Fruit fly (Drosophila melanogaster) whole organism, wandering third instar larva: ENCODE data around the gene Pax.
A peak's percentile ranks its signal among the peaks of the same experiment; 100 is the strongest.

Experiments
- Abd-B ChIP-seq: fragments of >200 bp; optimal IDR thresholded peaks from 2 replicates; lab custom pipeline; 2017; ENCODE audit warnings: missing biosample characterization, missing genetic modification characterization
- CG32264 ChIP-seq: fragments of 200-800 bp; sonication (Bioruptor generic); optimal IDR thresholded peaks from 2 replicates; lab custom pipeline; 2016; ENCODE audit warnings: missing biosample characterization, missing genetic modification characterization
- CG9705 ChIP-seq: fragments of 200-800 bp; sonication (Bioruptor generic); optimal IDR thresholded peaks from 2 replicates; lab custom pipeline; 2018; ENCODE audit warnings: missing biosample characterization, mild to moderate bottlenecking, missing genetic modification characterization
- CrebA ChIP-seq: fragments of 200-800 bp; sonication (Bioruptor generic); optimal IDR thresholded peaks from 2 replicates; lab custom pipeline; 2016; ENCODE audit warnings: missing biosample characterization, mild to moderate bottlenecking, missing genetic modification characterization, borderline replicate concordance
- Dfd ChIP-seq: fragments of >200 bp; optimal IDR thresholded peaks from 2 replicates; lab custom pipeline; 2017; ENCODE audit warnings: missing biosample characterization, missing genetic modification characterization
- Dif ChIP-seq: fragments of 200-275, 200-300 bp; sonication (Bioruptor generic); optimal IDR thresholded peaks from 2 replicates; lab custom pipeline; 2018; ENCODE audit warnings: missing biosample characterization, missing genetic modification characterization; ENCODE audit not compliant: partially characterized antibody
- GATAd ChIP-seq: sonication (Bioruptor generic); optimal IDR thresholded peaks from 2 replicates; lab custom pipeline; 2016; ENCODE audit warnings: missing biosample characterization, missing genetic modification characterization
- HLH106 ChIP-seq: fragments of 200-800 bp; optimal IDR thresholded peaks from 3 replicates; lab custom pipeline; 2019; ENCODE audit warnings: missing biosample characterization, mild to moderate bottlenecking, missing genetic modification characterization, moderate library complexity
- Hnf4 ChIP-seq: fragments of 200-800 bp; sonication (Bioruptor generic); optimal IDR thresholded peaks from 2 replicates; lab custom pipeline; 2016; ENCODE audit warnings: missing biosample characterization, mild to moderate bottlenecking, missing genetic modification characterization
- Hr78 ChIP-seq: fragments of >200 bp; optimal IDR thresholded peaks from 2 replicates; lab custom pipeline; 2017; ENCODE audit warnings: missing biosample characterization, missing genetic modification characterization
- Hr83 ChIP-seq: fragments of 200-300 bp; sonication (Bioruptor generic); optimal IDR thresholded peaks from 2 replicates; lab custom pipeline; 2016; ENCODE audit warnings: missing biosample characterization, mild to moderate bottlenecking, missing genetic modification characterization, moderate library complexity; ENCODE audit not compliant: poor library complexity, severe bottlenecking
- Jra ChIP-seq: sonication (Bioruptor generic); optimal IDR thresholded peaks from 2 replicates; lab custom pipeline; 2016; ENCODE audit warnings: missing biosample characterization, missing genetic modification characterization
- Mio ChIP-seq: sonication (Bioruptor generic); optimal IDR thresholded peaks from 2 replicates; lab custom pipeline; 2016; ENCODE audit warnings: missing biosample characterization, missing genetic modification characterization
- Myc ChIP-seq: fragments of >200 bp; optimal IDR thresholded peaks from 2 replicates; lab custom pipeline; 2017
- N ChIP-seq: fragments of >200 bp; optimal IDR thresholded peaks from 2 replicates; lab custom pipeline; 2018; ENCODE audit warnings: missing biosample characterization, missing external identifiers, missing genetic modification characterization
- OdsH ChIP-seq: fragments of 200-800 bp; sonication (Bioruptor generic); optimal IDR thresholded peaks from 2 replicates; lab custom pipeline; 2016; ENCODE audit warnings: missing biosample characterization, mild to moderate bottlenecking, missing genetic modification characterization
- Rel ChIP-seq, 2 experiments: fragments of 200-800 bp; sonication (Bioruptor generic) in 1 of 2; optimal IDR thresholded peaks; 2 replicates in 1 of 2; 3 replicates in 1 of 2; lab custom pipeline; 2016 to 2019; ENCODE audit warnings: mild to moderate bottlenecking in 2 of 2, missing biosample characterization in 2 of 2, missing genetic modification characterization in 2 of 2, moderate library complexity in 1 of 2
- Sp1 ChIP-seq: fragments of 200-800 bp; sonication (Bioruptor generic); optimal IDR thresholded peaks from 3 replicates; lab custom pipeline; 2019; ENCODE audit warnings: missing biosample characterization, mild to moderate bottlenecking, missing genetic modification characterization, moderate library complexity
- Vsx2 ChIP-seq: fragments of 200-300, 225-300 bp; sonication (Bioruptor generic); optimal IDR thresholded peaks from 2 replicates; lab custom pipeline; 2018; ENCODE audit warnings: missing biosample characterization, missing genetic modification characterization; ENCODE audit not compliant: partially characterized antibody
- br ChIP-seq: fragments of 200-800 bp; sonication (Bioruptor generic); optimal IDR thresholded peaks from 2 replicates; lab custom pipeline; 2016; ENCODE audit warnings: missing biosample characterization, missing genetic modification characterization
- brk ChIP-seq: fragments of 200-800 bp; sonication (Bioruptor generic); optimal IDR thresholded peaks from 2 replicates; lab custom pipeline; 2016; ENCODE audit warnings: missing biosample characterization, mild to moderate bottlenecking, missing genetic modification characterization
- dl ChIP-seq, 2 experiments: fragments of 175-275, 200-275 bp in 1 of 2; fragments of 200-275 bp in 1 of 2; sonication (Bioruptor generic); optimal IDR thresholded peaks; lab custom pipeline; 2018; ENCODE audit warnings: mild to moderate bottlenecking in 2 of 2, missing biosample characterization in 2 of 2, missing genetic modification characterization in 2 of 2, moderate library complexity in 2 of 2; ENCODE audit not compliant: partially characterized antibody in 2 of 2, insufficient read depth in 1 of 2
- dmrt93B ChIP-seq: fragments of 200-800 bp; sonication (Bioruptor generic); optimal IDR thresholded peaks from 2 replicates; lab custom pipeline; 2018; ENCODE audit warnings: missing biosample characterization, mild to moderate bottlenecking, missing genetic modification characterization
- dsf ChIP-seq: sonication (Bioruptor generic); optimal IDR thresholded peaks from 2 replicates; lab custom pipeline; 2016; ENCODE audit warnings: missing biosample characterization, missing genetic modification characterization, borderline replicate concordance
- ey ChIP-seq: fragments of 200-800 bp; sonication (Bioruptor generic); optimal IDR thresholded peaks from 2 replicates; lab custom pipeline; 2016; ENCODE audit warnings: missing biosample characterization, missing genetic modification characterization
- foxo ChIP-seq, 2 experiments: fragments of 200-800 bp; sonication (Bioruptor generic); optimal IDR thresholded peaks; 2 replicates in 1 of 2; 3 replicates in 1 of 2; lab custom pipeline; 2016 to 2017; ENCODE audit warnings: missing biosample characterization in 2 of 2, missing genetic modification characterization in 2 of 2
- fru ChIP-seq: fragments of 200-800 bp; sonication (Bioruptor generic); optimal IDR thresholded peaks from 3 replicates; lab custom pipeline; 2016; ENCODE audit warnings: missing biosample characterization, mild to moderate bottlenecking, missing genetic modification characterization
- h ChIP-seq: fragments of 200-800 bp; sonication (Bioruptor generic); optimal IDR thresholded peaks from 3 replicates; lab custom pipeline; 2016; ENCODE audit warnings: missing biosample characterization, mild to moderate bottlenecking, missing genetic modification characterization
- jim ChIP-seq: fragments of 175-275, 200-325 bp; sonication (Bioruptor generic); optimal IDR thresholded peaks from 2 replicates; lab custom pipeline; 2016; ENCODE audit warnings: missing biosample characterization, mild to moderate bottlenecking, missing genetic modification characterization
- lola ChIP-seq: fragments of >200 bp; optimal IDR thresholded peaks from 2 replicates; lab custom pipeline; 2017; ENCODE audit warnings: missing biosample characterization, missing genetic modification characterization
- pan ChIP-seq: fragments of >200 bp; optimal IDR thresholded peaks from 2 replicates; lab custom pipeline; 2017
- psq ChIP-seq: fragments of 200-800 bp; sonication (Bioruptor generic); optimal IDR thresholded peaks from 3 replicates; lab custom pipeline; 2017; ENCODE audit warnings: missing biosample characterization, mild to moderate bottlenecking, missing genetic modification characterization, moderate library complexity
- rgr ChIP-seq: fragments of 200-800 bp; sonication (Bioruptor generic); optimal IDR thresholded peaks from 3 replicates; lab custom pipeline; 2016; ENCODE audit warnings: missing biosample characterization, mild to moderate bottlenecking, missing genetic modification characterization
- sage ChIP-seq: fragments of 200-800 bp; sonication (Bioruptor generic); optimal IDR thresholded peaks from 2 replicates; lab custom pipeline; 2016; ENCODE audit warnings: missing biosample characterization, mild to moderate bottlenecking, missing genetic modification characterization
- sv ChIP-seq: fragments of 200-800 bp; sonication (Bioruptor generic); optimal IDR thresholded peaks from 3 replicates; lab custom pipeline; 2016; ENCODE audit warnings: missing biosample characterization, missing genetic modification characterization
- tai ChIP-seq: sonication (Bioruptor generic); optimal IDR thresholded peaks from 2 replicates; lab custom pipeline; 2016; ENCODE audit warnings: missing biosample characterization, missing genetic modification characterization
- usp ChIP-seq: fragments of >200 bp; optimal IDR thresholded peaks from 2 replicates; lab custom pipeline; 2017; ENCODE audit warnings: missing biosample characterization, missing genetic modification characterization
- woc ChIP-seq: sonication (Bioruptor generic); optimal IDR thresholded peaks from 2 replicates; lab custom pipeline; 2016; ENCODE audit warnings: missing biosample characterization, mild to moderate bottlenecking, missing genetic modification characterization

Pax gene

dm6 chr2L:19398317-19399234, 27.8 kb downstream of the Pax start, which contains the start of gene CG17544 (continued):
- TF ChIP-seq dsf (no peak), rgr (GFP tag; lab: Kevin White, UChicago) (peak; percentile 65), br (GFP tag; lab: Kevin White, UChicago) (peak; percentile 22), lola (no peak)

- no peak for TF ChIP-seq sv
- TF ChIP-seq tai (GFP tag; lab: Kevin White, UChicago), result peak; percentile 53
- TF ChIP-seq CG9705 (GFP tag; lab: Kevin White, UChicago), result peak; percentile 33
- TF ChIP-seq h, result peak; percentile 68
- no peak for TF ChIP-seq GATAd (GFP tag; lab: Kevin White, UChicago)
- no peak for TF ChIP-seq pan (lab: Kevin White, UChicago)
- TF ChIP-seq Rel (GFP tag; optimal IDR thresholded peaks at IDR 0.05; lab: Kevin White, UChicago), result no peak
- TF ChIP-seq Rel (tag; optimal IDR thresholded peaks at IDR 0.05; lab: Kevin White, UChicago), result peak; percentile 60
- TF ChIP-seq OdsH (GFP tag; lab: Kevin White, UChicago), result peak; percentile 64
- no peak for TF ChIP-seq Dfd (GFP tag; lab: Kevin White, UChicago)
- peak; percentile 72 for TF ChIP-seq Sp1 (GFP tag; lab: Kevin White, UChicago)
- TF ChIP-seq Abd-B, result no peak
- TF ChIP-seq br (GFP tag; lab: Kevin White, UChicago), result peak; percentile 60
- no peak for TF ChIP-seq Mio (GFP tag; lab: Kevin White, UChicago)
- peak; percentile 47 for TF ChIP-seq psq (GFP tag; lab: Kevin White, UChicago)
- no peak for TF ChIP-seq Myc (lab: Kevin White, UChicago)
- peak; percentile 61 for TF ChIP-seq woc (GFP tag; lab: Kevin White, UChicago)
- TF ChIP-seq dsf, result no peak
- TF ChIP-seq Hr78 (GFP tag; lab: Kevin White, UChicago), result no peak
- peak; percentile 78 for TF ChIP-seq HLH106 (tag; lab: Kevin White, UChicago)
- peak in 1 of 2 experiments; percentile 75 for TF ChIP-seq foxo (GFP tag; optimal IDR thresholded peaks at IDR 0.05; lab: Kevin White, UChicago)
- TF ChIP-seq CG32264 (GFP tag; lab: Kevin White, UChicago), result peak; percentile 43
- TF ChIP-seq lola, result no peak
- no peak for TF ChIP-seq Jra (GFP tag; lab: Kevin White, UChicago)
- TF ChIP-seq Dif, result peak; percentile 75
- no peak for TF ChIP-seq Vsx2
- peak; percentile 22 for TF ChIP-seq Hnf4
- TF ChIP-seq dmrt93B (GFP tag; lab: Kevin White, UChicago), result peak; percentile 37
- TF ChIP-seq ey (GFP tag; lab: Kevin White, UChicago), result peak; percentile 56
- TF ChIP-seq usp, result no peak
- no peak for TF ChIP-seq Hr83
- TF ChIP-seq fru (GFP tag; lab: Kevin White, UChicago), result peak; percentile 75
- peak; percentile 64 for TF ChIP-seq rgr (GFP tag; lab: Kevin White, UChicago)
- peak; percentile 22 for TF ChIP-seq sage
- TF ChIP-seq N (GFP tag; lab: Kevin White, UChicago), result no peak
- peak in 1 of 2 experiments; percentile 33 for TF ChIP-seq dl (GFP tag; optimal IDR thresholded peaks at IDR 0.05; lab: Kevin White, UChicago; ENCODE audit: insufficient read depth in 1 of 2, partially characterized antibody in 2 of 2)
- TF ChIP-seq CrebA (GFP tag; lab: Kevin White, UChicago), result no peak
- TF ChIP-seq jim (GFP tag; lab: Kevin White, UChicago), result no peak
- no peak for TF ChIP-seq brk
These were observed 28.6 kb downstream of the Pax start for dm6 chr2L:19397617-19398316.
